Fruit fly (Drosophila melanogaster) whole organism: ENCODE results near the gene CG7275.

Source experiments
- CG8478 ChIP-seq: fragments of >200 bp; optimal IDR thresholded peaks from 2 replicates; lab custom pipeline; 2018; ENCODE audit warnings: inconsistent platforms
- Dll ChIP-seq: fragments of >200 bp; optimal IDR thresholded peaks from 2 replicates; lab custom pipeline; 2017
- EcR ChIP-seq, 2 experiments: fragments of >200 bp; optimal IDR thresholded peaks; 2 replicates each; lab custom pipeline; 2017; ENCODE audit warnings: missing biosample characterization in 2 of 2, missing genetic modification characterization in 2 of 2, missing genetic modification reagents in 2 of 2
- pan ChIP-seq: fragments of >200 bp; optimal IDR thresholded peaks from 2 replicates; lab custom pipeline; 2017
- psq ChIP-seq: fragments of >200 bp; optimal IDR thresholded peaks from 2 replicates; lab custom pipeline; 2017
- usp ChIP-seq: fragments of >200 bp; optimal IDR thresholded peaks from 2 replicates; lab custom pipeline; 2017; ENCODE audit warnings: missing biosample characterization, missing genetic modification characterization, mixed read lengths

DNA sequence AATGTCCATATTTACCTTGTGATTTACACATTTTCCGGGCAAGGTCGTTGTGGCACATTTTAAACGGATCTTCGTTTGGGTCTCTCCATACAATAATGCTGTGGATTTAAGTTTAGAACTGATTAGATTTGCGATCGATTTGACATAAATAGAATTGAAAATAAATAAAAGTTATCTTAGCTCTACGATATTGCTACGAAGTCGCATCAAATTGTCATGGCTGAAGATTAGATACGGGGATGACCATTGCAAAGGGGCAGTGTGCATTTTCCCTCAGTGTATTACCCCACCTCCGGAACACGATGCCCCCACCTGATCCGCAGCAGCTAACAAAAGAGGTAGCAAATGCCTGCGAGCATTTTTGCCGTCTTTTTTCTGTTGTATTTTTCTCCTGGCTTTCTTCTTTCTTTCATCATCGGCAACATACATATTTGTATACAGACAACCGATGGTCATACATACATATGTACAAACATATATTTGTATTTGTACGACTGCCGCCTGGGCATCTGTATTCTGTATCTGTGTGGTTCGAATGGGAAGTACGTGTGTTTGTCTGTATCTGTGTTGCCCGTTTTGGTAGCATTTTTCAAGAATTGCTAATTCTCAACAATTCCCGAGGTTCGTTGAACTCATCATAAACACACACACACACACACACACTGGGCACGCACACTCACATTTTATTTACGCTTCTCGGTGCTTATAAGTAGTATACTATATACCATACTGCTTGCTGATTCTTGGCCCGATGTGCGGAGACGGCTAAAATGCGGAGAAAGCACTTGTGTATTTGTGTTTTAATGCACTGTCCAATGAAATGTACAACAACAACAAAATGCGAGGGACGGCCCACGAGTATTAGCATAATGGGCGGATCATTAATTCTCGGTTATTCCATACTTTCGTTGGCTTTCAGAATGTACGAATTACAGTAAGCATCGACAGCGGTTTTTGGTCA lies 46.0 kb downstream of the CG7275 start:
- TF ChIP-seq psq (no peak), Dll (lab: Kevin White, UChicago) (no peak), usp (GFP tag; lab: Kevin White, UChicago) (no peak), EcR (GFP tag; optimal IDR thresholded peaks at IDR 0.05; lab: Kevin White, UChicago) (peak; percentile 69 to 76), CG8478 (lab: Kevin White, UChicago) (no peak), pan (lab: Kevin White, UChicago) (no peak)
